Fruit fly (Drosophila melanogaster) whole organism: ENCODE results near the gene eIF4EHP.

ENCODE experiments used
- CG8478 ChIP-seq: fragments of >200 bp; optimal IDR thresholded peaks from 2 replicates; lab custom pipeline; 2018; ENCODE audit warnings: inconsistent platforms
- pan ChIP-seq: fragments of >200 bp; optimal IDR thresholded peaks from 2 replicates; lab custom pipeline; 2017
- psq ChIP-seq: fragments of >200 bp; optimal IDR thresholded peaks from 2 replicates; lab custom pipeline; 2017
- usp ChIP-seq: fragments of >200 bp; optimal IDR thresholded peaks from 2 replicates; lab custom pipeline; 2017; ENCODE audit warnings: missing biosample characterization, missing genetic modification characterization, mixed read lengths

DNA sequence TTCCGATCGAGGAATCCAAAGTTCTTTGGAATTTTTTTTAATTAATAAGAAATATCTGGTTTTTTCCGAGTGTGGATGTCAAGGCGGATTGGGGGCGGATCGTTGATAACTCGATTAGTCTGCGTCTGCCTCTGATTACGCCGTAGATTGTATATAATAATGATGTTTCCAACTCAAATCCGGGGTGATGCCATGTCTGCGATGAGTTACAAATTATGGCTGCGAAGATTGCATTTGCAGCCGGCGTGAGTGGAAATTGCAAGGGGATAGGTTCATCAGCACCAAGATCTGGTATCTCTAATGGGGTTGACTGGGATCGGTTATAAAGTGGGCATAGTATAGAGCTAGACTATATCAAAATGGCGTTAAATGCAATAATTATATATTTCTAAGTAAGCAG is 13.6 kb upstream of the eIF4EHP start:
- TF ChIP-seq usp (GFP tag; lab: Kevin White, UChicago) (no peak), psq (lab: Kevin White, UChicago) (no peak), pan (lab: Kevin White, UChicago) (no peak), CG8478 (lab: Kevin White, UChicago) (no peak)
